Fruit fly (Drosophila melanogaster): ENCODE measurements around the gene sna.

DNA sequence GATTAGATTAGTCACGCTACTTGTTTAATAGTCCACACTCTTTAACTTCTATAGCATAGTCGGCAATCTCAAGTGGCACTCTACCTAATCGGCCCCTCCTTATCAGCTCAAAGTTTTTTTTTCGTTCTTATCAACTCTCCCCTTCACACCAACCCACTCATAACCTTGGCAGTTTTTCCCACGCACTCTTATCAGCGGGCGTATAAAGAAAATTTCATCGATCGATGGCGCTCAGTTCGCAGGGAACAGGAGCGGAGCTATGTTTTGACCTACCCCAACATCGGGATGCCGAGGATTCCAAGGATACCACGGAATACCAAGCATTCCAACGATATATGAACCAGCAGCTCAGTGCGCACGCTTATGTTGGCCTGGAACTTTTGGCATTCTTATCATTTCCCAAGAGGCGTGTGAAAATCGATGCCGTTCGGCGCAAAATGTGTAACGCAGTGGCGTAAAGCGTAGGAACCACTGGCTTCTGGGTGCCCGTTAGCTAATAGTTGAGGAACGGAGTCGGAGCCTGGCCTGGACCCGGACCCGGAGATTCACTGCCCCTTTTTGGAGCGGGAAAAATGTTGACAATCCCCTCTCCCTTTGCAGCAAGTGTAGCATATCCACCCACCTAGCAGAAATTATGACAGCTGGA lies 12.3 kb upstream of the sna start:
- TF ChIP-seq CG8478 (optimal IDR thresholded peaks at IDR 0.05) (no peak), CTCF (optimal IDR thresholded peaks at IDR 0.05) (no peak)
